6 worm cellular contexts compared by ENCODE assay signal in genomic region chrX:15598661-15599384, ce11.
TF ChIP-seq lines count a peak whose summit lies in the region.

No protein-coding gene starts in this region.

TF ChIP-seq in whole organism, L1 larva, 84 proteins besides CTCF, POLR2A, EP300 and RAD21:
- no peak for TF ChIP-seq skn-1 (tag; optimal IDR thresholded peaks at IDR 0.05; lab: Kevin White, UChicago)
- no peak for TF ChIP-seq efl-1 (optimal IDR thresholded peaks at IDR 0.05; lab: Kevin White, UChicago)
- TF ChIP-seq efl-1 (GFP tag; optimal IDR thresholded peaks at IDR 0.05 in 1 of 2; lab: Kevin White, UChicago), result peak in 1 of 2 experiments; percentile 67
- TF ChIP-seq elt-2 (tag; optimal IDR thresholded peaks at IDR 0.05; lab: Kevin White, UChicago), result peak; percentile 79
- peak in 1 of 2 experiments; percentile 23 for TF ChIP-seq lin-35 (GFP tag; optimal IDR thresholded peaks at IDR 0.05; lab: Kevin White, UChicago)

TF ChIP-seq in whole organism, L2 larva, 48 proteins besides CTCF, POLR2A, EP300 and RAD21:
- TF ChIP-seq C34F6.9 (tag; optimal IDR thresholded peaks at IDR 0.05; lab: Kevin White, UChicago), result no peak
- TF ChIP-seq crh-2 (tag; optimal IDR thresholded peaks at IDR 0.05; lab: Kevin White, UChicago), result peak; percentile 48
- TF ChIP-seq gmeb-1 (tag; optimal IDR thresholded peaks at IDR 0.05; lab: Kevin White, UChicago), result no peak
- peak; percentile 70 for TF ChIP-seq sma-9 (GFP tag; optimal IDR thresholded peaks at IDR 0.05; lab: Kevin White, UChicago)
- TF ChIP-seq sma-9 (tag; optimal IDR thresholded peaks at IDR 0.05; lab: Kevin White, UChicago), result no peak
- peak; percentile 29 for TF ChIP-seq fos-1 (tag; optimal IDR thresholded peaks at IDR 0.05; lab: Kevin White, UChicago)
- TF ChIP-seq lsy-2 (tag; optimal IDR thresholded peaks at IDR 0.05; lab: Kevin White, UChicago), result no peak

TF ChIP-seq in whole organism, L3 larva, 47 proteins besides CTCF, POLR2A, EP300 and RAD21 (continues in another document):
- TF ChIP-seq ama-1 (optimal IDR thresholded peaks at IDR 0.05; lab: Kevin White, UChicago) (no peak), nhr-28 (tag; optimal IDR thresholded peaks at IDR 0.05; lab: Kevin White, UChicago) (no peak), daf-12 (tag; optimal IDR thresholded peaks at IDR 0.05; lab: Kevin White, UChicago) (no peak), zag-1 (tag; optimal IDR thresholded peaks at IDR 0.05; lab: Kevin White, UChicago) (no peak), jun-1 (tag; optimal IDR thresholded peaks at IDR 0.05; lab: Kevin White, UChicago) (no peak), nhr-11 (tag; optimal IDR thresholded peaks at IDR 0.05; lab: Kevin White, UChicago) (no peak), ZK546.5 (tag; optimal IDR thresholded peaks at IDR 0.05; lab: Kevin White, UChicago) (no peak), nhr-237 (tag; optimal IDR thresholded peaks at IDR 0.05; lab: Kevin White, UChicago) (no peak), ceh-16 (tag; optimal IDR thresholded peaks at IDR 0.05; lab: Kevin White, UChicago) (no peak), sea-2 (GFP tag; optimal IDR thresholded peaks at IDR 0.05; lab: Kevin White, UChicago) (no peak), mdl-1 (tag; optimal IDR thresholded peaks at IDR 0.05; lab: Kevin White, UChicago) (no peak), pqm-1 (tag; optimal IDR thresholded peaks at IDR 0.05; lab: Kevin White, UChicago) (peak; percentile 45), ztf-11 (tag; optimal IDR thresholded peaks at IDR 0.05; lab: Kevin White, UChicago) (no peak), hmg-11 (tag; optimal IDR thresholded peaks at IDR 0.05; lab: Kevin White, UChicago) (no peak), elt-2 (tag; optimal IDR thresholded peaks at IDR 0.05; lab: Kevin White, UChicago) (peak; percentile 76), nhr-25 (tag; optimal IDR thresholded peaks at IDR 0.05; lab: Kevin White, UChicago) (no peak), skn-1 (tag; optimal IDR thresholded peaks at IDR 0.05; lab: Kevin White, UChicago) (no peak), ceh-28 (tag; optimal IDR thresholded peaks at IDR 0.05; lab: Kevin White, UChicago) (no peak), lin-15B (tag; optimal IDR thresholded peaks at IDR 0.05; lab: Kevin White, UChicago) (no peak), nhr-67 (tag; optimal IDR thresholded peaks at IDR 0.05; lab: Kevin White, UChicago) (no peak), nhr-76 (tag; optimal IDR thresholded peaks at IDR 0.05; lab: Kevin White, UChicago) (no peak), ceh-9 (tag; optimal IDR thresholded peaks at IDR 0.05; lab: Kevin White, UChicago) (no peak)

TF ChIP-seq in whole organism, L4 larva, 104 proteins besides CTCF, POLR2A, EP300 and RAD21 (continues in another document):
- TF ChIP-seq nhr-237 (tag; optimal IDR thresholded peaks at IDR 0.05; lab: Kevin White, UChicago) (no peak), nhr-102 (tag; optimal IDR thresholded peaks at IDR 0.05; lab: Kevin White, UChicago) (no peak), spr-1 (tag; optimal IDR thresholded peaks at IDR 0.05; lab: Kevin White, UChicago) (no peak), ctbp-1 (GFP tag; IDR thresholded peaks at IDR 0.05; lab: Robert Waterston, UW) (no peak), sdz-12 (GFP tag; optimal IDR thresholded peaks at IDR 0.05; lab: Kevin White, UChicago) (no peak), lim-7 (GFP tag; IDR thresholded peaks at IDR 0.05; lab: Robert Waterston, UW) (no peak), lin-13 (GFP tag; optimal IDR thresholded peaks at IDR 0.05; lab: Kevin White, UChicago) (no peak), mdl-1 (tag; optimal IDR thresholded peaks at IDR 0.05; lab: Kevin White, UChicago) (peak in 1 of 2 experiments; percentile 12), snpc-1.2 (GFP tag; IDR thresholded peaks at IDR 0.05; lab: Robert Waterston, UW) (no peak), mes-2 (tag; optimal IDR thresholded peaks at IDR 0.05; lab: Kevin White, UChicago; ENCODE audit: poor library complexity, severe bottlenecking) (no peak), hif-1 (tag; optimal IDR thresholded peaks at IDR 0.05; lab: Kevin White, UChicago) (no peak), Y105C5A.15 (GFP tag; IDR thresholded peaks at IDR 0.05; lab: Robert Waterston, UW) (no peak), F44E2.7 (GFP tag; IDR thresholded peaks at IDR 0.05; lab: Robert Waterston, UW) (no peak), mep-1 (tag; optimal IDR thresholded peaks at IDR 0.05; lab: Kevin White, UChicago) (no peak), php-3 (GFP tag; IDR thresholded peaks at IDR 0.05; lab: Robert Waterston, UW) (peak; percentile 62; the same call in 1 of the 2 replicates), dmd-6 (GFP tag; IDR thresholded peaks at IDR 0.05; lab: Robert Waterston, UW) (peak; percentile 93), lin-39 (tag; optimal IDR thresholded peaks at IDR 0.05; lab: Kevin White, UChicago) (no peak), lin-15B (tag; optimal IDR thresholded peaks at IDR 0.05; lab: Kevin White, UChicago) (no peak), hlh-11 (tag; optimal IDR thresholded peaks at IDR 0.05; lab: Kevin White, UChicago) (peak; percentile 42), nhr-48 (tag; optimal IDR thresholded peaks at IDR 0.05; lab: Kevin White, UChicago) (peak; percentile 27), dmd-9 (GFP tag; IDR thresholded peaks at IDR 0.05; lab: Robert Waterston, UW) (no peak), hmg-1.1 (GFP tag; IDR thresholded peaks at IDR 0.05; lab: Robert Waterston, UW) (no peak)

TF ChIP-seq in whole organism, late embryonic, 69 proteins besides CTCF, POLR2A, EP300 and RAD21:
- TF ChIP-seq elt-2 (tag; optimal IDR thresholded peaks at IDR 0.05; lab: Kevin White, UChicago) (peak; percentile 75), fkh-10 (GFP tag; optimal IDR thresholded peaks at IDR 0.05; lab: Kevin White, UChicago) (no peak)

TF ChIP-seq in whole organism, young adult, 124 proteins besides CTCF, POLR2A, EP300 and RAD21:
- TF ChIP-seq F55B11.4 (tag; optimal IDR thresholded peaks at IDR 0.05; lab: Kevin White, UChicago; ENCODE audit: borderline replicate concordance, insufficient read depth) (no peak), F57C9.4 (tag; optimal IDR thresholded peaks at IDR 0.05; lab: Kevin White, UChicago) (no peak), ztf-3 (GFP tag; optimal IDR thresholded peaks at IDR 0.05; lab: Kevin White, UChicago) (no peak), nhr-80 (tag; optimal IDR thresholded peaks at IDR 0.05; lab: Kevin White, UChicago) (peak; percentile 81), cebp-1 (GFP tag; IDR thresholded peaks at IDR 0.05; lab: Robert Waterston, UW) (peak; percentile 20; the same call in 1 of the 2 replicates), cebp-1 (tag; optimal IDR thresholded peaks at IDR 0.05; lab: Kevin White, UChicago) (no peak), let-607 (tag; optimal IDR thresholded peaks at IDR 0.05; lab: Kevin White, UChicago) (peak; percentile 61 to 70), snpc-1.3 (tag; optimal IDR thresholded peaks at IDR 0.05; lab: Kevin White, UChicago; ENCODE audit: insufficient read depth) (no peak), unc-130 (GFP tag; optimal IDR thresholded peaks at IDR 0.05; lab: Kevin White, UChicago) (no peak), F33H1.4 (GFP tag; IDR thresholded peaks at IDR 0.05; lab: Robert Waterston, UW) (no peak), madf-6 (GFP tag; IDR thresholded peaks at IDR 0.05; lab: Robert Waterston, UW) (no peak), B0035.1 (tag; optimal IDR thresholded peaks at IDR 0.05; lab: Kevin White, UChicago) (no peak), ekl-4 (GFP tag; IDR thresholded peaks at IDR 0.05; lab: Robert Waterston, UW) (no peak), Y67H2A.10 (GFP tag; conservative IDR thresholded peaks at IDR 0.05; lab: Robert Waterston, UW) (no peak), F52B5.7 (tag; optimal IDR thresholded peaks at IDR 0.05; lab: Kevin White, UChicago) (no peak), mcd-1 (GFP tag; IDR thresholded peaks at IDR 0.05; lab: Robert Waterston, UW) (no peak), T26A5.8 (tag; optimal IDR thresholded peaks at IDR 0.05; lab: Kevin White, UChicago) (no peak), nfya-2 (GFP tag; IDR thresholded peaks at IDR 0.05; lab: Robert Waterston, UW) (no peak)
TF ChIP-seq in whole organism, young adult: peak in this region for 3.
